Worm (Caenorhabditis elegans) whole organism, late embryonic: ENCODE results near the gene rps-4.
A peak's percentile ranks its signal among the peaks of the same experiment; 100 is the strongest.

Source experiments
- C08G9.2 ChIP-seq: sonication (generic microtip); optimal IDR thresholded peaks from 2 replicates; lab custom pipeline; 2016; ENCODE audit warnings: mild to moderate bottlenecking, missing genetic modification characterization, moderate library complexity, missing compliant biosample characterization
- C38D4.7 ChIP-seq: fragments of 200-800 bp; sonication (Bioruptor generic); optimal IDR thresholded peaks from 2 replicates; lab custom pipeline; 2018; ENCODE audit warnings: mild to moderate bottlenecking, missing genetic modification characterization, moderate library complexity, missing compliant biosample characterization
- F13H6.1 ChIP-seq: sonication (generic microtip); optimal IDR thresholded peaks from 2 replicates; lab custom pipeline; 2016; ENCODE audit warnings: missing genetic modification characterization, missing compliant biosample characterization
- K02D7.2 ChIP-seq: sonication (generic microtip); optimal IDR thresholded peaks from 2 replicates; lab custom pipeline; 2017; ENCODE audit warnings: mild to moderate bottlenecking, missing genetic modification characterization, missing compliant biosample characterization
- K09A11.1 ChIP-seq: sonication (generic microtip); optimal IDR thresholded peaks from 2 replicates; lab custom pipeline; 2017; ENCODE audit warnings: antibody characterized with exemption, mild to moderate bottlenecking, missing genetic modification characterization, missing compliant biosample characterization; ENCODE audit not compliant: insufficient read depth
- T23F11.4 ChIP-seq: fragments of 200-800 bp; sonication (Bioruptor generic); optimal IDR thresholded peaks from 2 replicates; lab custom pipeline; 2018; ENCODE audit warnings: mild to moderate bottlenecking, missing genetic modification characterization, missing compliant biosample characterization
- ahr-1 ChIP-seq: sonication (generic microtip); optimal IDR thresholded peaks from 2 replicates; lab custom pipeline; 2016; ENCODE audit warnings: missing genetic modification characterization, missing compliant biosample characterization
- ceh-19 ChIP-seq: fragments of 200-800 bp; sonication (Bioruptor generic); optimal IDR thresholded peaks from 2 replicates; lab custom pipeline; 2018; ENCODE audit warnings: mild to moderate bottlenecking, missing genetic modification characterization, missing compliant biosample characterization
- ceh-22 ChIP-seq: sonication (generic microtip); optimal IDR thresholded peaks from 2 replicates; lab custom pipeline; 2017; ENCODE audit warnings: missing biosample characterization, missing genetic modification characterization
- ceh-24 ChIP-seq: sonication (generic microtip); optimal IDR thresholded peaks from 2 replicates; lab custom pipeline; 2016; ENCODE audit warnings: mild to moderate bottlenecking, missing genetic modification characterization, missing compliant biosample characterization
- ceh-30 ChIP-seq: fragments of 150-350 bp; optimal IDR thresholded peaks from 2 replicates; lab custom pipeline; 2014; ENCODE audit warnings: missing biosample characterization, missing genetic modification characterization
- ceh-31 ChIP-seq: sonication (generic microtip); optimal IDR thresholded peaks from 2 replicates; lab custom pipeline; 2016; ENCODE audit warnings: missing genetic modification characterization, missing compliant biosample characterization
- ceh-45 ChIP-seq: fragments of 200-800 bp; sonication (Bioruptor generic); IDR thresholded peaks from 2 replicates; pipeline ENCODE4 v1.3.6; 2022; ENCODE audit warnings: missing genetic modification reagents, missing genetic modification characterization, missing compliant biosample characterization
- ceh-48 ChIP-seq: sonication (generic microtip); optimal IDR thresholded peaks from 2 replicates; lab custom pipeline; 2016; ENCODE audit warnings: missing genetic modification characterization, inconsistent platforms, missing compliant biosample characterization
- ceh-6 ChIP-seq: fragments of 200-800 bp; sonication (Bioruptor generic); optimal IDR thresholded peaks from 2 replicates; lab custom pipeline; 2018; ENCODE audit warnings: mild to moderate bottlenecking, missing genetic modification characterization, missing compliant biosample characterization
- che-1 ChIP-seq: sonication (generic microtip); optimal IDR thresholded peaks from 2 replicates; lab custom pipeline; 2016; ENCODE audit warnings: mild to moderate bottlenecking, missing genetic modification characterization, missing compliant biosample characterization
- ets-4 ChIP-seq: sonication (generic microtip); optimal IDR thresholded peaks from 2 replicates; lab custom pipeline; 2016; ENCODE audit warnings: missing genetic modification characterization, missing compliant biosample characterization
- fkh-10 ChIP-seq: fragments of 150-350 bp; optimal IDR thresholded peaks from 2 replicates; lab custom pipeline; 2014; ENCODE audit warnings: missing biosample characterization, missing genetic modification reagents, missing genetic modification characterization
- fkh-6 ChIP-seq: sonication (generic microtip); optimal IDR thresholded peaks from 2 replicates; lab custom pipeline; 2016; ENCODE audit warnings: missing genetic modification characterization, missing compliant biosample characterization
- gmeb-2 ChIP-seq: sonication (generic microtip); optimal IDR thresholded peaks from 2 replicates; lab custom pipeline; 2016; ENCODE audit warnings: missing genetic modification characterization, inconsistent platforms, missing compliant biosample characterization
- hlh-13 ChIP-seq: fragments of 200-800 bp; sonication (Bioruptor generic); optimal IDR thresholded peaks from 2 replicates; lab custom pipeline; 2018; ENCODE audit warnings: mild to moderate bottlenecking, missing genetic modification characterization, missing compliant biosample characterization
- hlh-15 ChIP-seq: sonication (generic microtip); optimal IDR thresholded peaks from 2 replicates; lab custom pipeline; 2016; ENCODE audit warnings: missing genetic modification characterization, missing compliant biosample characterization
- hlh-6 ChIP-seq: sonication (generic microtip); optimal IDR thresholded peaks from 2 replicates; lab custom pipeline; 2016; ENCODE audit warnings: missing genotype, missing genetic modification characterization, missing compliant biosample characterization
- hlh-8 ChIP-seq: sonication (generic microtip); optimal IDR thresholded peaks from 2 replicates; lab custom pipeline; 2016; ENCODE audit warnings: missing genotype, missing genetic modification characterization, missing compliant biosample characterization
- lim-6 ChIP-seq: sonication (generic microtip); optimal IDR thresholded peaks from 2 replicates; lab custom pipeline; 2016; ENCODE audit warnings: missing genetic modification characterization, missing compliant biosample characterization
- madf-2 ChIP-seq: sonication (generic microtip); optimal IDR thresholded peaks from 2 replicates; lab custom pipeline; 2017; ENCODE audit warnings: missing genetic modification characterization, missing compliant biosample characterization
- nfya-1 ChIP-seq: sonication (generic microtip); optimal IDR thresholded peaks from 2 replicates; lab custom pipeline; 2017; ENCODE audit warnings: missing genetic modification characterization, mild to moderate bottlenecking, missing compliant biosample characterization, antibody characterized with exemption, moderate library complexity
- nhr-11 ChIP-seq: fragments of 150-350 bp; optimal IDR thresholded peaks from 2 replicates; lab custom pipeline; 2014; ENCODE audit warnings: missing biosample characterization, missing genetic modification characterization
- nhr-232 ChIP-seq: sonication (generic microtip); optimal IDR thresholded peaks from 2 replicates; lab custom pipeline; 2016; ENCODE audit warnings: missing genetic modification characterization, missing compliant biosample characterization
- npax-4 ChIP-seq: sonication (generic microtip); optimal IDR thresholded peaks from 2 replicates; lab custom pipeline; 2016; ENCODE audit warnings: missing genetic modification characterization, missing compliant biosample characterization
- odd-2 ChIP-seq: sonication (generic microtip); optimal IDR thresholded peaks from 2 replicates; lab custom pipeline; 2017; ENCODE audit warnings: antibody characterized with exemption, mild to moderate bottlenecking, missing genetic modification characterization, missing compliant biosample characterization
- pag-3 ChIP-seq: sonication (generic microtip); optimal IDR thresholded peaks from 2 replicates; lab custom pipeline; 2016; ENCODE audit warnings: missing compliant biosample characterization, missing genetic modification characterization, borderline replicate concordance
- pat-9 ChIP-seq: fragments of 200-800 bp; sonication (Bioruptor generic); optimal IDR thresholded peaks from 2 replicates; lab custom pipeline; 2018; ENCODE audit warnings: mild to moderate bottlenecking, missing genetic modification characterization, moderate library complexity, missing compliant biosample characterization
- pax-1 ChIP-seq: fragments of 150-350 bp; optimal IDR thresholded peaks from 2 replicates; lab custom pipeline; 2014; ENCODE audit warnings: missing biosample characterization, missing genetic modification characterization
- pha-4 ChIP-seq: fragments of 150-350 bp; optimal IDR thresholded peaks from 2 replicates; lab custom pipeline; 2018; ENCODE audit warnings: missing biosample characterization, missing genetic modification reagents, missing genetic modification characterization
- pqm-1 ChIP-seq: sonication (generic microtip); optimal IDR thresholded peaks from 2 replicates; lab custom pipeline; 2016; ENCODE audit warnings: missing genetic modification characterization, missing compliant biosample characterization
- ref-2 ChIP-seq: sonication (generic microtip); optimal IDR thresholded peaks from 2 replicates; lab custom pipeline; 2016; ENCODE audit warnings: missing genetic modification characterization, missing compliant biosample characterization
- rnt-1 ChIP-seq: sonication (generic microtip); optimal IDR thresholded peaks from 2 replicates; lab custom pipeline; 2016; ENCODE audit warnings: missing genetic modification characterization, missing compliant biosample characterization
- sox-4 ChIP-seq: sonication (generic microtip); optimal IDR thresholded peaks from 2 replicates; lab custom pipeline; 2017; ENCODE audit warnings: mild to moderate bottlenecking, missing genetic modification characterization, inconsistent platforms, missing compliant biosample characterization
- tbx-2 ChIP-seq: sonication (generic microtip); optimal IDR thresholded peaks from 2 replicates; lab custom pipeline; 2016; ENCODE audit warnings: missing genetic modification characterization, missing compliant biosample characterization
- ttx-3 ChIP-seq: sonication (generic microtip); optimal IDR thresholded peaks from 2 replicates; lab custom pipeline; 2016; ENCODE audit warnings: missing genetic modification reagents, missing genetic modification characterization, missing compliant biosample characterization
- unc-3 ChIP-seq, 2 experiments: fragments of 200-800 bp in 1 of 2; sonication (Bioruptor generic) in 1 of 2; sonication (generic microtip) in 1 of 2; conservative IDR thresholded peaks in 1 of 2; optimal IDR thresholded peaks in 1 of 2; 2 replicates each; pipeline versions ENCODE4 v1.3.6 to Lab custom; 2016 to 2022; ENCODE audit warnings: missing compliant biosample characterization in 2 of 2, missing genetic modification characterization in 2 of 2, missing genetic modification reagents in 1 of 2
- unc-42 ChIP-seq: sonication (generic microtip); optimal IDR thresholded peaks from 2 replicates; lab custom pipeline; 2016; ENCODE audit warnings: missing genotype, missing genetic modification characterization, missing compliant biosample characterization
- unc-55 ChIP-seq: sonication (generic microtip); optimal IDR thresholded peaks from 2 replicates; lab custom pipeline; 2017; ENCODE audit warnings: missing biosample characterization, missing genetic modification reagents, missing genetic modification characterization
- unc-86 ChIP-seq: sonication (generic microtip); optimal IDR thresholded peaks from 2 replicates; lab custom pipeline; 2016; ENCODE audit warnings: missing genetic modification characterization, missing compliant biosample characterization

The rps-4 gene

DNA sequence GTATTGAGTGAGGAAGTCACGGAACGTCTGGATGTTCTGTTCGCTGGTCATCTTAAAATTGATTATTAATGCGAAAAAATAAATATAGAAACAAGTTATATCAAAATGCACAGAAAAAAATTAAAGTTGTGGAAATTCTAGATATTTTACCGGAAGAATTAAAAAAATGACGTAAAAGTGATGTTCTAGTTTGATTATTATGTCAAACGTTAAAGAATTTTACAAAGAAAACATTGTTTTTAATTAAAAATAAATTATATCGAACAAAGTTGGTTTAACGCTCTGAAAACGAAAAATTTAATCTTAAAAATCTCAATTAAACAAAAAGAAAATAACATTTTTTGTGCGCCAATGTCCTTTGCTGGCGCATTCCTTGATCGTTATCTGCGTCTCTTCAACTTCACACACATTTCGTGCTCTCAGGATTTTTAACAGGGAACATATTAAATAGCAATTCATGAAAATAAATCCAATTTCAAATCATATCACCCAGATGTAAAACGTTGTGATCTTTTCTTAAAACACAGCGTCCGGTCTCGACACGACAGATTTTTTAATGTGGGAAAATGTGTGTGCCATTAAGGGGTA lies 39.8 kb downstream of the rps-4 start, which contains the start of gene tin-9.1:
Gene tin-9.1 (minus strand): TSS at position 51 of the 588 bp plus-strand sequence.
- TF ChIP-seq hlh-6 (tag; lab: Kevin White, UChicago) = no peak
- peak; percentile 8 for TF ChIP-seq unc-42 (tag; lab: Kevin White, UChicago)
- TF ChIP-seq nfya-1 (tag; lab: Kevin White, UChicago) = peak; percentile 32
- TF ChIP-seq K02D7.2 (tag; lab: Kevin White, UChicago) = no peak
- no peak for TF ChIP-seq sox-4
- no peak for TF ChIP-seq pax-1
- no peak for TF ChIP-seq nhr-11 (tag; lab: Kevin White, UChicago)
- TF ChIP-seq, all 69 proteins: peak for 2

DNA sequence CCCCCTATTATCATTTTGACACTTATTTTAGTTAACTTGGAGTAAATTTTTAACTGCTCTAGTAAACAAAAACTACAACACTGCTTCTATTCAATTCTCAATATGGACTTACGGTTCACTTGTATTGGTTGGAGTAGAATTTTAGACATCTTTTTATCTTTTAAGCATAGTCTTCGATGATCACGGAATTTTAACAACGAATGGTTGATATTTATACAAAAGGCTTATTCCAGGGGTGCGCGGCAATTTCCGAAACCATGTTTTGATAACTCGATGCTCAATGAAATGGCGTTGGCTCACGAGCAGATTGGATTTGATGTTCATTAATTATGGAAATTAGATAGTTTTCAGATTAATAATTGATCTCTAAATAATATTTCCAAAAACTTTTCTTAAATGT lies 41.1 kb downstream of the rps-4 start:
- no peak for TF ChIP-seq fkh-6 (tag; lab: Kevin White, UChicago)
- TF ChIP-seq ahr-1 = no peak
- no peak for TF ChIP-seq C08G9.2 (tag; lab: Kevin White, UChicago)

- TF ChIP-seq fkh-10 (peak; percentile 4), hlh-8 (tag; lab: Kevin White, UChicago) (peak; percentile 44), pag-3 (no peak), ceh-22 (tag; lab: Kevin White, UChicago) (no peak), ahr-1 (peak; percentile 47), hlh-15 (tag; lab: Kevin White, UChicago) (no peak), npax-4 (peak; percentile 19), C08G9.2 (tag; lab: Kevin White, UChicago) (peak; percentile 21), gmeb-2 (tag; lab: Kevin White, UChicago) (peak; percentile 72), unc-3 (GFP tag; conservative IDR thresholded peaks at IDR 0.05; lab: Robert Waterston, UW) (no peak), unc-3 (tag; optimal IDR thresholded peaks at IDR 0.05; lab: Kevin White, UChicago) (peak; percentile 45), ets-4 (tag; lab: Kevin White, UChicago) (peak; percentile 24), nhr-11 (tag; lab: Kevin White, UChicago) (no peak), ttx-3 (peak; percentile 44), ceh-30 (tag; lab: Kevin White, UChicago) (no peak), hlh-13 (GFP tag; lab: Kevin White, UChicago) (no peak), ceh-48 (peak; percentile 20), unc-86 (peak; percentile 48), C38D4.7 (GFP tag; lab: Kevin White, UChicago) (peak; percentile 24), pqm-1 (tag; lab: Kevin White, UChicago) (no peak), ceh-31 (peak; percentile 71), nfya-1 (tag; lab: Kevin White, UChicago) (peak; percentile 76), fkh-6 (tag; lab: Kevin White, UChicago) (peak; percentile 36), ref-2 (tag; lab: Kevin White, UChicago) (peak; percentile 78), ceh-24 (no peak), K09A11.1 (tag; lab: Kevin White, UChicago) (peak; percentile 53), rnt-1 (tag; lab: Kevin White, UChicago) (peak; percentile 8), T23F11.4 (GFP tag; lab: Kevin White, UChicago) (no peak), madf-2 (tag; lab: Kevin White, UChicago) (peak; percentile 30), tbx-2 (tag; lab: Kevin White, UChicago) (peak; percentile 72), nhr-232 (tag; lab: Kevin White, UChicago) (peak; percentile 18), che-1 (peak; percentile 47), unc-55 (GFP tag; lab: Kevin White, UChicago) (no peak), pat-9 (peak; percentile 9), ceh-19 (no peak), ceh-45 (GFP tag; lab: Robert Waterston, UW) (0 out of 2 replicates have a peak, but pooled peaks have one; percentile 15), F13H6.1 (tag; lab: Kevin White, UChicago) (no peak), pha-4 (tag; lab: Kevin White, UChicago) (no peak), lim-6 (tag; lab: Kevin White, UChicago) (no peak), sox-4 (peak; percentile 67), odd-2 (tag; lab: Kevin White, UChicago) (peak; percentile 16), ceh-6 (GFP tag; lab: Kevin White, UChicago) (peak; percentile 45)
Measured at ce11 chrIV:7039476-7040261, 44.8 kb downstream of the rps-4 start, which contains the start of the genes cogc-2 and klp-18. TSS of gene cogc-2 (minus strand) at chrIV:7039580. TSS of gene klp-18 (plus strand) at chrIV:7040211.
